Fruit fly (Drosophila melanogaster) whole organism, prepupa: ENCODE data around the gene Tre1.

Experiments used
- CG10631 ChIP-seq: fragments of 200-800 bp; sonication (Bioruptor generic); optimal IDR thresholded peaks from 2 replicates; lab custom pipeline; 2016; ENCODE audit warnings: missing biosample characterization, missing genetic modification characterization
- CG10669 ChIP-seq: fragments of 200-800 bp; sonication (Bioruptor generic); optimal IDR thresholded peaks from 3 replicates; lab custom pipeline; 2018; ENCODE audit warnings: missing biosample characterization, mild to moderate bottlenecking, missing genetic modification characterization, moderate library complexity
- CG11294 ChIP-seq: fragments of 200-800 bp; sonication (Bioruptor generic); IDR thresholded peaks from 2 replicates; pipeline ENCODE4 v1.3.6; 2022; ENCODE audit warnings: missing biosample characterization, missing genetic modification characterization
- CG11762 ChIP-seq: fragments of 200-800 bp; sonication (Bioruptor generic); optimal IDR thresholded peaks from 3 replicates; lab custom pipeline; 2016; ENCODE audit warnings: missing biosample characterization, missing genetic modification characterization; ENCODE audit not compliant: insufficient read depth
- CG11902 ChIP-seq: fragments of 200-800 bp; sonication (Bioruptor generic); optimal IDR thresholded peaks from 3 replicates; lab custom pipeline; 2016; ENCODE audit warnings: missing biosample characterization, missing genetic modification characterization
- CG15336 ChIP-seq: fragments of 200-800 bp; sonication (Bioruptor generic); IDR thresholded peaks from 2 replicates; pipeline ENCODE4 v1.3.6; 2022; ENCODE audit warnings: missing biosample characterization, missing genetic modification characterization
- CG1621 ChIP-seq: fragments of 200-800 bp; sonication (Bioruptor generic); optimal IDR thresholded peaks from 3 replicates; lab custom pipeline; 2018; ENCODE audit warnings: missing biosample characterization, mild to moderate bottlenecking, missing genetic modification characterization
- CG3032 ChIP-seq: fragments of 200-800 bp; optimal IDR thresholded peaks from 2 replicates; lab custom pipeline; 2019; ENCODE audit warnings: missing biosample characterization, mild to moderate bottlenecking, missing genetic modification characterization, moderate library complexity
- CG31627 ChIP-seq: fragments of 200-800 bp; sonication (Bioruptor generic); optimal IDR thresholded peaks from 3 replicates; lab custom pipeline; 2016; ENCODE audit warnings: missing biosample characterization, missing genetic modification characterization
- CG32006 ChIP-seq: fragments of 200-800 bp; sonication (Bioruptor generic); optimal IDR thresholded peaks from 3 replicates; lab custom pipeline; 2017; ENCODE audit warnings: missing biosample characterization, mild to moderate bottlenecking, missing genetic modification characterization
- CG3919 ChIP-seq: fragments of 200-800 bp; sonication (Bioruptor generic); optimal IDR thresholded peaks from 3 replicates; lab custom pipeline; 2016; ENCODE audit warnings: missing biosample characterization, missing genetic modification characterization
- CG6163 ChIP-seq: fragments of 200-800 bp; sonication (Bioruptor generic); IDR thresholded peaks from 3 replicates; pipeline ENCODE4 v1.3.6; 2022; ENCODE audit warnings: missing biosample characterization, missing genetic modification characterization
- CG6276 ChIP-seq: fragments of 200-800 bp; sonication (Bioruptor generic); optimal IDR thresholded peaks from 2 replicates; lab custom pipeline; 2017; ENCODE audit warnings: missing biosample characterization, mild to moderate bottlenecking, missing genetic modification characterization
- CG6792 ChIP-seq: fragments of 200-800 bp; sonication (Bioruptor generic); optimal IDR thresholded peaks from 3 replicates; lab custom pipeline; 2016; ENCODE audit warnings: missing biosample characterization, missing genetic modification characterization
- CG6808 ChIP-seq: fragments of 200-800 bp; sonication (Bioruptor generic); optimal IDR thresholded peaks from 3 replicates; lab custom pipeline; 2017; ENCODE audit warnings: missing biosample characterization, missing genetic modification characterization, mild to moderate bottlenecking, moderate library complexity, missing genetic modification reagents
- CG6854 ChIP-seq: fragments of 200-800 bp; sonication (Bioruptor generic); optimal IDR thresholded peaks from 2 replicates; lab custom pipeline; 2017; ENCODE audit warnings: missing biosample characterization, mild to moderate bottlenecking, missing genetic modification characterization
- CG8119 ChIP-seq: fragments of 200-800 bp; sonication (Bioruptor generic); IDR thresholded peaks from 3 replicates; pipeline ENCODE4 v1.3.6; 2022; ENCODE audit warnings: missing biosample characterization, missing genetic modification characterization
- CG8319 ChIP-seq: fragments of 200-800 bp; sonication (Bioruptor generic); optimal IDR thresholded peaks from 3 replicates; lab custom pipeline; 2016; ENCODE audit warnings: missing biosample characterization, missing genetic modification characterization
- CG8632 ChIP-seq: fragments of 200-800 bp; sonication (Bioruptor generic); optimal IDR thresholded peaks from 3 replicates; lab custom pipeline; 2016; ENCODE audit warnings: missing biosample characterization, missing genetic modification characterization
- CG9139 ChIP-seq: fragments of 200-800 bp; sonication (Bioruptor generic); optimal IDR thresholded peaks from 3 replicates; lab custom pipeline; 2017; ENCODE audit warnings: missing biosample characterization, mild to moderate bottlenecking, missing genetic modification characterization
- Eip75B ChIP-seq: fragments of 200-800 bp; sonication (Bioruptor generic); optimal IDR thresholded peaks from 3 replicates; lab custom pipeline; 2016; ENCODE audit warnings: missing biosample characterization, missing genetic modification characterization
- Eip78C ChIP-seq: fragments of 200-800 bp; sonication (Bioruptor generic); peaks from one replicate; lab custom pipeline; 2016; ENCODE audit warnings: missing biosample characterization, missing genetic modification characterization
- Gug ChIP-seq: fragments of 200-800 bp; sonication (Bioruptor generic); IDR thresholded peaks from 2 replicates; pipeline ENCODE4 v1.3.6; 2022; ENCODE audit warnings: missing biosample characterization, missing genetic modification characterization
- Hr38 ChIP-seq: sonication (Bioruptor generic); optimal IDR thresholded peaks from 2 replicates; lab custom pipeline; 2016; ENCODE audit warnings: missing biosample characterization, missing genetic modification characterization
- Lpt ChIP-seq: fragments of 200-800 bp; sonication (Bioruptor generic); optimal IDR thresholded peaks from 3 replicates; lab custom pipeline; 2016; ENCODE audit warnings: missing biosample characterization, missing genetic modification characterization
- Met ChIP-seq: fragments of 200-800 bp; sonication (Bioruptor generic); optimal IDR thresholded peaks from 3 replicates; lab custom pipeline; 2016; ENCODE audit warnings: missing biosample characterization, missing genetic modification characterization
- OdsH ChIP-seq: fragments of 200-800 bp; sonication (Bioruptor generic); optimal IDR thresholded peaks from 3 replicates; lab custom pipeline; 2016; ENCODE audit warnings: missing biosample characterization, missing genetic modification characterization
- Smox ChIP-seq: fragments of 200-800 bp; sonication (Bioruptor generic); optimal IDR thresholded peaks from 3 replicates; lab custom pipeline; 2016; ENCODE audit warnings: missing biosample characterization, missing genetic modification characterization
- Sox102F ChIP-seq: fragments of 200-800 bp; sonication (Bioruptor generic); optimal IDR thresholded peaks from 2 replicates; lab custom pipeline; 2016; ENCODE audit warnings: missing biosample characterization, mild to moderate bottlenecking, missing genetic modification characterization
- Sox14 ChIP-seq: fragments of 200-800 bp; sonication (Bioruptor generic); optimal IDR thresholded peaks from 3 replicates; lab custom pipeline; 2016; ENCODE audit warnings: missing biosample characterization, missing genetic modification characterization
- Sox15 ChIP-seq: fragments of 200-800 bp; sonication (Bioruptor generic); optimal IDR thresholded peaks from 3 replicates; lab custom pipeline; 2016; ENCODE audit warnings: missing biosample characterization, missing genetic modification characterization
- achi ChIP-seq: fragments of 200-800 bp; sonication (Bioruptor generic); optimal IDR thresholded peaks from 3 replicates; lab custom pipeline; 2016; ENCODE audit warnings: missing biosample characterization, missing genetic modification characterization
- acj6 ChIP-seq: fragments of 200-800 bp; sonication (Bioruptor generic); optimal IDR thresholded peaks from 3 replicates; lab custom pipeline; 2016; ENCODE audit warnings: missing biosample characterization, missing genetic modification characterization
- cyc ChIP-seq: fragments of 200-800 bp; sonication (Bioruptor generic); optimal IDR thresholded peaks from 3 replicates; lab custom pipeline; 2016; ENCODE audit warnings: missing biosample characterization, missing genetic modification characterization
- dac ChIP-seq: fragments of 200-800 bp; sonication (Bioruptor generic); optimal IDR thresholded peaks from 2 replicates; lab custom pipeline; 2017; ENCODE audit warnings: missing biosample characterization, mild to moderate bottlenecking, missing genetic modification characterization
- dsx ChIP-seq: fragments of 200-800 bp; optimal IDR thresholded peaks from 3 replicates; lab custom pipeline; 2019; ENCODE audit warnings: missing biosample characterization, mild to moderate bottlenecking, missing genetic modification characterization, moderate library complexity; ENCODE audit not compliant: poor library complexity, severe bottlenecking
- eg ChIP-seq: fragments of 200-800 bp; sonication (Bioruptor generic); IDR thresholded peaks from 3 replicates; pipeline ENCODE4 v1.3.6; 2022; ENCODE audit warnings: missing biosample characterization, missing genetic modification characterization
- esn ChIP-seq: fragments of 200-800 bp; sonication (Bioruptor generic); optimal IDR thresholded peaks from 2 replicates; lab custom pipeline; 2016; ENCODE audit warnings: missing biosample characterization, mild to moderate bottlenecking, missing genetic modification characterization, moderate library complexity
- fd59A ChIP-seq: fragments of 200-800 bp; sonication (Bioruptor generic); optimal IDR thresholded peaks from 2 replicates; lab custom pipeline; 2017; ENCODE audit warnings: missing biosample characterization, mild to moderate bottlenecking, missing genetic modification characterization, missing genetic modification reagents
- fd85E ChIP-seq: fragments of 200-800 bp; sonication (Bioruptor generic); optimal IDR thresholded peaks from 3 replicates; lab custom pipeline; 2016; ENCODE audit warnings: missing biosample characterization, missing genetic modification characterization
- fkh ChIP-seq: fragments of 200-800 bp; sonication (Bioruptor generic); optimal IDR thresholded peaks from 3 replicates; lab custom pipeline; 2017; ENCODE audit warnings: missing biosample characterization, mild to moderate bottlenecking, missing genetic modification characterization, moderate library complexity
- lz ChIP-seq: fragments of 200-800 bp; sonication (Bioruptor generic); optimal IDR thresholded peaks from 3 replicates; lab custom pipeline; 2016; ENCODE audit warnings: missing biosample characterization, missing genetic modification characterization
- net ChIP-seq: fragments of 200-800 bp; sonication (Bioruptor generic); optimal IDR thresholded peaks from 3 replicates; lab custom pipeline; 2016; ENCODE audit warnings: missing biosample characterization, missing genetic modification characterization
- spab ChIP-seq: fragments of 200-800 bp; sonication (Bioruptor generic); optimal IDR thresholded peaks from 2 replicates; lab custom pipeline; 2017; ENCODE audit warnings: missing biosample characterization, mild to moderate bottlenecking, missing genetic modification characterization, missing genetic modification reagents
- svp ChIP-seq: fragments of 200-800 bp; sonication (Bioruptor generic); peaks from one replicate; lab custom pipeline; 2016; ENCODE audit warnings: missing biosample characterization, missing genetic modification characterization
- vri ChIP-seq: fragments of 200-800 bp; sonication (Bioruptor generic); optimal IDR thresholded peaks from 3 replicates; lab custom pipeline; 2016; ENCODE audit warnings: missing biosample characterization, mild to moderate bottlenecking, missing genetic modification characterization

The Tre1 gene

DNA sequence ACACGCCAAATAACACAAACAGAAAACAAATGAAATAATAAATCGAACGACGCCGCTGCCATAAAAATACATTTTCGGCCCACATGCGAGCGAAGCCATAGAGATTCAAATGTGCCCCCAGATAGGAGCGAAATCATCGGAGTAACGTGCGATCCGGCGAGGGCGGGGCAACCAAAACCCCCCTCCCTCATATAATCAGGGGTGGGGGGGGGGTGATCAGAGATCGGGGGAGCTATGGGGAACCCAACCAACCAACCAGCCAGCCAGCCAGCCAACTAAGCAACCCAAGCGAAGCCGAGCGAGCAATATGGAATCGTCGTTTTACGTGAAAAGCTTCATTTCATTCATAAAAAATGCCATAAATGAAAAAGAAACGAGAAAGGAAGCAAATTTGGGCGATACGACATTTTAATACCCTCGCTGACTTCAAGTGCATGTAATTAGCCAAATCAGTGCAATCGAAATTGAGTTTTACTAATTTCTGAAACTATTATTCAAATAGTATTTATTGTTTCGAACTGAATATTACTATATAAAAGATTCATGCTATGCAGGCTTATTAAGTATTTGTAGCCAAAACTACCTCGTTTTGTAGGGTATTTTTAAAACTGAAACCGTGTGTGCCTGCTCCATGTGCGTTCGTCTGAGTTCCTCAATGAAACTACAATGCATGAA, 20.2 kb upstream of the Tre1 start (continued):
- TF ChIP-seq CG8632 (GFP tag; lab: Kevin White, UChicago) (peak; percentile 45), CG3032 (tag; lab: Kevin White, UChicago) (peak; percentile 51), CG3919 (peak; percentile 70), Sox102F (GFP tag; lab: Kevin White, UChicago) (peak; percentile 61), CG8319 (GFP tag; lab: Kevin White, UChicago) (peak; percentile 21), Eip78C (GFP tag; lab: Kevin White, UChicago) (peak; percentile 93), dac (GFP tag; lab: Kevin White, UChicago) (no peak), eg (GFP tag; lab: Robert Waterston, UW) (peak; percentile 49; the same call in 1 of the 3 replicates), Lpt (GFP tag; lab: Kevin White, UChicago) (peak; percentile 53)

DNA sequence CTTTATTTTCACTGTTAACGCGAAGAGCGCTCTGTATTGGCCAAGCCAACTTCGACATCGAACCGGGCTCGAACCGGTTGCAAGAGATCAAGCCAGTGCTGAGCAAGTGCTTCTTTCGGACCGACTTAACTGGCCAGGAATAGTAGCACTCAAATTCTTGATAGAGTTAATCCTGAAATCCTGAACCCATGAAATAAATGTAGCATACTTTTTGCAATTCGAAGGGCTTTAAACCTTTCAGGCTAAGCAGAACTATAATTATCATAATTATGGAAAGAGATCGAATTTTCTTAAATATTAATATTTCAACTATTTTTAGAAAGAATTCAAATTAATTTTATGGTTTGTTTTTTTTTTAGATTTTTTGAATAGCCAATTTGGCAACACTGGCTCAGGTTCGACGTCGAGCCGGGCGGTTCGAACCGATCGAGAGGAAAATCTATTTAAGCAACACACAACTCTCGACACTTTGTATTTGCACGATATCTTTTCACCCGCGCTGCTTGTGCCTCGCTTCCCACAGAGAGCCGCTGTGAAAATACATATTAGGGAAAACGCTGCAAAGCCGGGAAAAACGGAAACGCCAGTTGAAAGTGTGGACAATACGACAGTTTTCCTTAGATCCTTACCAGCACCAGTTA, 18.4 kb upstream of the Tre1 start, which contains the start of gene AdamTS-B:
AdamTS-B (plus strand) TSS at position 471 of the 641 bp plus-strand sequence.
- TF ChIP-seq CG9139 (GFP tag; lab: Kevin White, UChicago) (peak; percentile 56), CG8632 (GFP tag; lab: Kevin White, UChicago) (peak; percentile 52), CG6808 (GFP tag; lab: Kevin White, UChicago) (peak; percentile 78), CG11294 (peak; percentile 60; the same call in 1 of the 2 replicates), Smox (peak; percentile 70), achi (GFP tag; lab: Kevin White, UChicago) (peak; percentile 71), Eip78C (GFP tag; lab: Kevin White, UChicago) (peak; percentile 22), CG10631 (GFP tag; lab: Kevin White, UChicago) (peak; percentile 57), CG6163 (peak; percentile 78), CG6276 (GFP tag; lab: Kevin White, UChicago) (peak; percentile 80), CG1621 (tag; lab: Kevin White, UChicago) (peak; percentile 52), CG11902 (peak; percentile 29), esn (GFP tag; lab: Kevin White, UChicago) (peak; percentile 67), CG10669 (GFP tag; lab: Kevin White, UChicago) (peak; percentile 73), CG6792 (GFP tag; lab: Kevin White, UChicago) (peak; percentile 62), Sox14 (GFP tag; lab: Kevin White, UChicago) (peak; percentile 44), CG8119 (GFP tag; lab: Robert Waterston, UW) (peak; percentile 80), Gug (GFP tag; lab: Robert Waterston, UW) (peak; percentile 63; the same call in 1 of the 2 replicates), OdsH (GFP tag; lab: Kevin White, UChicago) (peak; percentile 63), Lpt (GFP tag; lab: Kevin White, UChicago) (peak; percentile 57), CG6854 (peak; percentile 48), lz (GFP tag; lab: Kevin White, UChicago) (peak; percentile 74), net (GFP tag; lab: Kevin White, UChicago) (peak; percentile 48), CG11762 (peak; percentile 45), dsx (GFP tag; lab: Kevin White, UChicago) (peak; percentile 57), Eip75B (GFP tag; lab: Kevin White, UChicago) (peak; percentile 76), dac (GFP tag; lab: Kevin White, UChicago) (peak; percentile 46), Hr38 (GFP tag; lab: Kevin White, UChicago) (no peak), Sox15 (GFP tag; lab: Kevin White, UChicago) (peak; percentile 46), svp (no peak), vri (peak; percentile 25), Met (GFP tag; lab: Kevin White, UChicago) (peak; percentile 77), Sox102F (GFP tag; lab: Kevin White, UChicago) (peak; percentile 62), CG8319 (GFP tag; lab: Kevin White, UChicago) (peak; percentile 16), CG32006 (GFP tag; lab: Kevin White, UChicago) (peak; percentile 79), fd85E (GFP tag; lab: Kevin White, UChicago) (no peak), fkh (GFP tag; lab: Kevin White, UChicago) (no peak), CG15336 (GFP tag; lab: Robert Waterston, UW) (peak; percentile 69), eg (GFP tag; lab: Robert Waterston, UW) (peak; percentile 69; the same call in 2 of the 3 replicates), CG31627 (GFP tag; lab: Kevin White, UChicago) (peak; percentile 55), acj6 (GFP tag; lab: Kevin White, UChicago) (peak; percentile 62), spab (GFP tag; lab: Kevin White, UChicago) (peak; percentile 68), fd59A (GFP tag; lab: Kevin White, UChicago) (peak; percentile 70), CG3032 (tag; lab: Kevin White, UChicago) (peak; percentile 69), cyc (GFP tag; lab: Kevin White, UChicago) (peak; percentile 52)
